Fruit fly (Drosophila melanogaster): ENCODE data around the gene CG31380.

CG31380 gene

DNA sequence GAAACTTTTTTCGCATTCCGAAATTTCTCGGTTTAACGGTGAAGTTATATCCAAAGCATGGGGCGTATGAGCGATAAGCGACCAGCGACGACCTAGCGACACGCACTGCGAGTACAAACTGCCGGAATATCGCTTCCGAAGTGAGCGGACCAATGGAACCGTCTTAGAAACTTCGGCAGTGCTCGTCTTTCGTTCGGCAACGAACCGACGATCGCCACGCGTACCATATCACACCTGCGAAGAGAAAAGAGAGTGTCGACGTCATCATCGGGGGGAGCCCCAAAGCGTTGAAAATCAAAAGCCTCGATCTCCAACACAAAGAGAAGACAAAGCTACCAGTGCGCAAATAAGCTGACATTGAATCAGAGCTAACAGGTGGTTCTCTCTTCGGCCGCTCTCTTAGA, 48.9 kb downstream of the CG31380 start, which contains the start of gene LpR2 (continued):
- no peak for TF ChIP-seq CG6683 (GFP tag; optimal IDR thresholded peaks at IDR 0.05)
- no peak for TF ChIP-seq ind (GFP tag; optimal IDR thresholded peaks at IDR 0.05)
- TF ChIP-seq HmgD (GFP tag; optimal IDR thresholded peaks at IDR 0.05) = no peak
- peak; percentile 93 for TF ChIP-seq Jarid2 (GFP tag; optimal IDR thresholded peaks at IDR 0.05)
- no peak for TF ChIP-seq nerfin-2 (GFP tag; IDR thresholded peaks at IDR 0.05; ENCODE audit: partially characterized antibody)
- no peak for TF ChIP-seq Ptx1 (GFP tag; IDR thresholded peaks at IDR 0.05)
- no peak for TF ChIP-seq CG4707 (GFP tag; optimal IDR thresholded peaks at IDR 0.05)
- no peak for TF ChIP-seq Chrac-16 (GFP tag; optimal IDR thresholded peaks at IDR 0.05)
- no peak for TF ChIP-seq gce (GFP tag; IDR thresholded peaks at IDR 0.05)
- TF ChIP-seq YL-1 (GFP tag; optimal IDR thresholded peaks at IDR 0.05) = no peak
- peak; percentile 65; the same call in 2 of the 3 replicates for TF ChIP-seq ci (GFP tag; IDR thresholded peaks at IDR 0.05)
- TF ChIP-seq Hand (GFP tag; optimal IDR thresholded peaks at IDR 0.05) = no peak
- no peak for TF ChIP-seq Ssrp (tag; optimal IDR thresholded peaks at IDR 0.05)
- peak; percentile 3 for TF ChIP-seq CG13296 (GFP tag; optimal IDR thresholded peaks at IDR 0.05)
- TF ChIP-seq sens-2 (GFP tag; IDR thresholded peaks at IDR 0.05) = no peak
- TF ChIP-seq CG7928 (GFP tag; optimal IDR thresholded peaks at IDR 0.05) = no peak
- TF ChIP-seq CG6254 (GFP tag; optimal IDR thresholded peaks at IDR 0.05) = no peak
- no peak for TF ChIP-seq Hmx (GFP tag; optimal IDR thresholded peaks at IDR 0.05)
- TF ChIP-seq Nf-YC (tag; optimal IDR thresholded peaks at IDR 0.05) = peak; percentile 97
- TF ChIP-seq CG4282 (GFP tag; optimal IDR thresholded peaks at IDR 0.05) = peak; percentile 8

DNA sequence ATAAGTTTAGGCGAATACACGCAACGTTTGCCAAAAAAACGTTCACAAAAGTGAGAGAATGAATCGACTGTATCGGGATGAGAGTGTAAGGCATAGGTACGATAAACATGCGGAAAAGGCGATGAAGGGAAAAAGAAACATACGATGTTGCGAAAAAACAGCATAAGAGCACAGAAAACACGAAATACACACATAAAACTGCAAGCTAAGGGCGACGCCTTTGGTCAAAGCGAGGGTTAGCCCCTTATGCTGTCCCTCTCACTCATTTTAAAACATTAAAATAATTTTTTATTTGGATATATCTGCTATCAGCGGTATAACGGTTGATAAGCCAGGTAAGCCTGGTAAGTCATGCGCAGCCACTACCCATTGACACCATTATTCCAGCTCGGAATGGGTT, 49.5 kb downstream of the CG31380 start:
- TF ChIP-seq CG43689 (GFP tag; IDR thresholded peaks at IDR 0.05) (0 out of 2 replicates have a peak, but pooled peaks have one; percentile 5), CTCF (GFP tag; optimal IDR thresholded peaks at IDR 0.05) (no peak), Dip2 (GFP tag; IDR thresholded peaks at IDR 0.05) (no peak), h (optimal IDR thresholded peaks at IDR 0.05) (no peak), gsb-n (tag; optimal IDR thresholded peaks at IDR 0.05) (no peak)

Data from whole organism, embryonic.